Fruit fly (Drosophila melanogaster) whole organism, embryonic: ENCODE data around the gene fit.

Source experiments
- Antp ChIP-seq: fragments of 200-800 bp; sonication (Bioruptor generic); optimal IDR thresholded peaks from 3 replicates; lab custom pipeline; 2016; ENCODE audit warnings: missing biosample characterization, missing genetic modification characterization
- Bgb ChIP-seq: fragments of 200-800 bp; sonication (Bioruptor generic); IDR thresholded peaks from 2 replicates; pipeline ENCODE4 v1.3.6; 2022; ENCODE audit warnings: missing biosample characterization, missing genetic modification characterization; ENCODE audit not compliant: partially characterized antibody
- CG10431 ChIP-seq: fragments of 200-800 bp; sonication (Bioruptor generic); optimal IDR thresholded peaks from 3 replicates; lab custom pipeline; 2018; ENCODE audit warnings: missing biosample characterization, mild to moderate bottlenecking, missing genetic modification characterization
- CG12155 ChIP-seq: fragments of 200-800 bp; sonication (Bioruptor generic); optimal IDR thresholded peaks from 3 replicates; lab custom pipeline; 2016; ENCODE audit warnings: missing biosample characterization, missing genetic modification characterization
- CG1233 ChIP-seq: fragments of 200-800 bp; sonication (Bioruptor generic); optimal IDR thresholded peaks from 4 replicates; lab custom pipeline; 2018; ENCODE audit warnings: missing biosample characterization, mild to moderate bottlenecking, missing genetic modification characterization
- CG13123 ChIP-seq: fragments of 200-800 bp; sonication (Bioruptor generic); optimal IDR thresholded peaks from 2 replicates; lab custom pipeline; 2016; ENCODE audit warnings: missing biosample characterization, missing genetic modification characterization
- CG14860 ChIP-seq: fragments of 200-800 bp; sonication (Bioruptor generic); IDR thresholded peaks from 3 replicates; pipeline ENCODE4 v1.3.6; 2022; ENCODE audit warnings: missing biosample characterization, missing genetic modification characterization; ENCODE audit not compliant: partially characterized antibody
- CG15269 ChIP-seq: fragments of 200-800 bp; sonication (Bioruptor generic); optimal IDR thresholded peaks from 2 replicates; lab custom pipeline; 2018; ENCODE audit warnings: missing biosample characterization, mild to moderate bottlenecking, missing genetic modification characterization, moderate library complexity
- CG15696 ChIP-seq: fragments of 200-800 bp; sonication (Bioruptor generic); optimal IDR thresholded peaks from 2 replicates; lab custom pipeline; 2019; ENCODE audit warnings: missing biosample characterization, mild to moderate bottlenecking, missing genetic modification characterization, moderate library complexity
- CG17568 ChIP-seq: fragments of 200-800 bp; sonication (Bioruptor generic); optimal IDR thresholded peaks from 2 replicates; lab custom pipeline; 2018; ENCODE audit warnings: missing biosample characterization, mild to moderate bottlenecking, missing genetic modification characterization, moderate library complexity
- CG18476 ChIP-seq: fragments of 200-800 bp; sonication (Bioruptor generic); optimal IDR thresholded peaks from 2 replicates; lab custom pipeline; 2016; ENCODE audit warnings: missing biosample characterization, mild to moderate bottlenecking, missing genetic modification characterization
- CG2129 ChIP-seq: fragments of 200-800 bp; sonication (Bioruptor generic); IDR thresholded peaks from 2 replicates; pipeline ENCODE4 v1.3.6; 2022; ENCODE audit warnings: missing biosample characterization, missing genetic modification characterization; ENCODE audit not compliant: partially characterized antibody
- CG3065 ChIP-seq: fragments of 200-800 bp; sonication (Bioruptor generic); optimal IDR thresholded peaks from 2 replicates; lab custom pipeline; 2016; ENCODE audit warnings: missing biosample characterization, missing genetic modification characterization
- CG3407 ChIP-seq: fragments of 200-800 bp; sonication (Bioruptor generic); optimal IDR thresholded peaks from 2 replicates; lab custom pipeline; 2018; ENCODE audit warnings: missing biosample characterization, mild to moderate bottlenecking, missing genetic modification characterization
- CG34376 ChIP-seq: fragments of 200-800 bp; sonication (Bioruptor generic); optimal IDR thresholded peaks from 2 replicates; lab custom pipeline; 2018; ENCODE audit warnings: missing biosample characterization, mild to moderate bottlenecking, missing genetic modification characterization
- CG4282 ChIP-seq: fragments of 200-800 bp; sonication (Bioruptor generic); optimal IDR thresholded peaks from 2 replicates; lab custom pipeline; 2016; ENCODE audit warnings: missing biosample characterization, missing genetic modification characterization
- CG4360 ChIP-seq: fragments of 200-800 bp; sonication (Bioruptor generic); IDR thresholded peaks from 2 replicates; pipeline ENCODE4 v1.3.6; 2022; ENCODE audit warnings: missing biosample characterization, missing genetic modification characterization
- CG4820 ChIP-seq: fragments of 200-800 bp; sonication (Bioruptor generic); optimal IDR thresholded peaks from 3 replicates; lab custom pipeline; 2016; ENCODE audit warnings: missing biosample characterization, missing genetic modification characterization
- CG5245 ChIP-seq: fragments of 200-800 bp; sonication (Bioruptor generic); optimal IDR thresholded peaks from 3 replicates; lab custom pipeline; 2016; ENCODE audit warnings: missing biosample characterization, missing genetic modification characterization
- CG7987 ChIP-seq: fragments of 200-800 bp; sonication (Bioruptor generic); optimal IDR thresholded peaks from 2 replicates; lab custom pipeline; 2018; ENCODE audit warnings: missing biosample characterization, mild to moderate bottlenecking, missing genetic modification characterization, moderate library complexity
- CG8089 ChIP-seq: fragments of 200-800 bp; sonication (Bioruptor generic); optimal IDR thresholded peaks from 3 replicates; lab custom pipeline; 2016; ENCODE audit warnings: missing biosample characterization, missing genetic modification characterization
- CG8765 ChIP-seq: fragments of 200-800 bp; sonication (Bioruptor generic); IDR thresholded peaks from 2 replicates; pipeline ENCODE4 v1.3.6; 2022; ENCODE audit warnings: missing biosample characterization, missing genetic modification characterization
- CG8924 ChIP-seq: fragments of 200-800 bp; optimal IDR thresholded peaks from 3 replicates; lab custom pipeline; 2019; ENCODE audit warnings: missing biosample characterization, mild to moderate bottlenecking, missing genetic modification characterization, moderate library complexity
- Dek ChIP-seq: fragments of 200-800 bp; sonication (Bioruptor generic); optimal IDR thresholded peaks from 3 replicates; lab custom pipeline; 2019; ENCODE audit warnings: missing biosample characterization, mild to moderate bottlenecking, missing genetic modification characterization, moderate library complexity
- Dp ChIP-seq: fragments of 200-800 bp; sonication (Bioruptor generic); optimal IDR thresholded peaks from 2 replicates; lab custom pipeline; 2018; ENCODE audit warnings: missing biosample characterization, mild to moderate bottlenecking, missing genetic modification characterization, moderate library complexity
- Elba2 ChIP-seq: fragments of 200-800 bp; sonication (Bioruptor generic); optimal IDR thresholded peaks from 3 replicates; lab custom pipeline; 2016; ENCODE audit warnings: missing biosample characterization, missing genetic modification characterization
- Hr3 ChIP-seq: fragments of 200-800 bp; sonication (Bioruptor generic); optimal IDR thresholded peaks from 3 replicates; lab custom pipeline; 2016; ENCODE audit warnings: missing biosample characterization, missing genetic modification characterization
- Lim3 ChIP-seq: fragments of 200-800 bp; sonication (Bioruptor generic); IDR thresholded peaks from 2 replicates; pipeline ENCODE4 v1.3.6; 2022; ENCODE audit warnings: missing biosample characterization, missing genetic modification characterization
- MTF-1 ChIP-seq: fragments of 200-800 bp; sonication (Bioruptor generic); optimal IDR thresholded peaks from 2 replicates; lab custom pipeline; 2018; ENCODE audit warnings: missing biosample characterization, mild to moderate bottlenecking, missing genetic modification characterization, borderline replicate concordance
- Med ChIP-seq: fragments of 200-800 bp; sonication (Bioruptor generic); peaks from one replicate; lab custom pipeline; 2016; ENCODE audit warnings: missing biosample characterization, missing genetic modification characterization, mild to moderate bottlenecking, inconsistent platforms, moderate library complexity
- Meics ChIP-seq: fragments of 200-800 bp; sonication (Bioruptor generic); optimal IDR thresholded peaks from 2 replicates; lab custom pipeline; 2017; ENCODE audit warnings: missing biosample characterization, mild to moderate bottlenecking, missing genetic modification characterization
- Spps ChIP-seq: fragments of 200-800 bp; sonication (Bioruptor generic); optimal IDR thresholded peaks from 2 replicates; lab custom pipeline; 2018; ENCODE audit warnings: missing biosample characterization, mild to moderate bottlenecking, missing genetic modification characterization
- Tbp ChIP-seq: fragments of >200 bp; optimal IDR thresholded peaks from 2 replicates; lab custom pipeline; 2018; ENCODE audit warnings: missing biosample characterization, missing genetic modification characterization
- abd-A ChIP-seq: fragments of 200-800 bp; sonication (Bioruptor generic); optimal IDR thresholded peaks from 3 replicates; lab custom pipeline; 2019; ENCODE audit warnings: missing biosample characterization, mild to moderate bottlenecking, missing genetic modification characterization, moderate library complexity
- ash1 ChIP-seq: fragments of 200-800 bp; sonication (Bioruptor generic); optimal IDR thresholded peaks from 2 replicates; lab custom pipeline; 2018; ENCODE audit warnings: missing biosample characterization, mild to moderate bottlenecking, missing genetic modification characterization
- bigmax ChIP-seq: fragments of 200-800 bp; sonication (Bioruptor generic); optimal IDR thresholded peaks from 2 replicates; lab custom pipeline; 2018; ENCODE audit warnings: missing biosample characterization, mild to moderate bottlenecking, missing genetic modification characterization
- disco-r ChIP-seq: fragments of 200-800 bp; sonication (Bioruptor generic); optimal IDR thresholded peaks from 2 replicates; lab custom pipeline; 2016; ENCODE audit warnings: missing biosample characterization, missing genetic modification characterization
- fd96Cb ChIP-seq: fragments of 200-800 bp; sonication (Bioruptor generic); optimal IDR thresholded peaks from 2 replicates; lab custom pipeline; 2018; ENCODE audit warnings: missing biosample characterization, mild to moderate bottlenecking, missing genetic modification characterization, moderate library complexity
- hbn ChIP-seq: fragments of 200-800 bp; sonication (Bioruptor generic); IDR thresholded peaks from 2 replicates; pipeline ENCODE4 v1.3.6; 2022; ENCODE audit warnings: missing biosample characterization, missing genetic modification characterization; ENCODE audit not compliant: partially characterized antibody
- klu ChIP-seq: fragments of 200-800 bp; sonication (Bioruptor generic); IDR thresholded peaks from 2 replicates; pipeline ENCODE4 v1.3.6; 2022; ENCODE audit warnings: missing biosample characterization, missing genetic modification characterization
- mam ChIP-seq: fragments of 200-800 bp; sonication (Bioruptor generic); optimal IDR thresholded peaks from 3 replicates; lab custom pipeline; 2016; ENCODE audit warnings: missing biosample characterization, missing genetic modification characterization
- nom ChIP-seq: fragments of 200-800 bp; sonication (Bioruptor generic); optimal IDR thresholded peaks from 2 replicates; lab custom pipeline; 2017; ENCODE audit warnings: missing biosample characterization, missing genetic modification characterization, mild to moderate bottlenecking, moderate library complexity, missing genetic modification reagents
- onecut ChIP-seq: fragments of 200-800 bp; sonication (Bioruptor generic); IDR thresholded peaks from 2 replicates; pipeline ENCODE4 v1.3.6; 2022; ENCODE audit warnings: missing biosample characterization, missing genetic modification characterization
- pan ChIP-seq, 4 experiments: fragments of >200 bp in 3 of 4; fragments of 200-800 bp in 1 of 4; sonication (Bioruptor generic) in 1 of 4; optimal IDR thresholded peaks in 3 of 4; IDR thresholded peaks in 1 of 4; 2 replicates each; pipeline versions ENCODE4 v1.3.6 to Lab custom; 2017 to 2022; ENCODE audit warnings: missing biosample characterization in 2 of 4, missing genetic modification characterization in 2 of 4, mixed read lengths in 1 of 4
- peb ChIP-seq: fragments of 200-800 bp; sonication (Bioruptor generic); IDR thresholded peaks from 2 replicates; pipeline ENCODE4 v1.3.6; 2022; ENCODE audit warnings: missing biosample characterization, missing genetic modification characterization
- pita ChIP-seq: fragments of 200-800 bp; sonication (Bioruptor generic); optimal IDR thresholded peaks from 2 replicates; lab custom pipeline; 2017; ENCODE audit warnings: missing biosample characterization, mild to moderate bottlenecking, missing genetic modification characterization
- pnt ChIP-seq: fragments of 200-800 bp; sonication (Bioruptor generic); optimal IDR thresholded peaks from 3 replicates; lab custom pipeline; 2016; ENCODE audit warnings: missing biosample characterization, missing genetic modification characterization
- vnd ChIP-seq: fragments of 200-800 bp; sonication (Bioruptor generic); IDR thresholded peaks from 3 replicates; pipeline ENCODE4 v1.3.6; 2022; ENCODE audit warnings: missing biosample characterization, missing genetic modification characterization; ENCODE audit not compliant: partially characterized antibody
- zen2 ChIP-seq: fragments of 200-800 bp; sonication (Bioruptor generic); IDR thresholded peaks from 3 replicates; pipeline ENCODE4 v1.3.6; 2022; ENCODE audit warnings: missing biosample characterization, missing genetic modification characterization; ENCODE audit not compliant: partially characterized antibody

Gene fit

dm6 chr3R:21848987-21849442 lies 35.2 kb downstream of the fit start:
- TF ChIP-seq CG12155 = peak; percentile 30
- peak; percentile 66 for TF ChIP-seq Meics (GFP tag; lab: Kevin White, UChicago)
- TF ChIP-seq abd-A (tag; lab: Kevin White, UChicago) = no peak
- no peak for TF ChIP-seq pita
- peak; percentile 62 for TF ChIP-seq CG18476 (GFP tag; lab: Kevin White, UChicago)
- no peak for TF ChIP-seq disco-r
- TF ChIP-seq Lim3 (GFP tag; lab: Robert Waterston, UW) = no peak
- peak; percentile 78 for TF ChIP-seq CG15696 (tag; lab: Kevin White, UChicago)
- TF ChIP-seq Med (GFP tag; lab: Kevin White, UChicago) = peak; percentile 87
- 0 out of 2 replicates have a peak, but pooled peaks have one; percentile 19 for TF ChIP-seq CG4360
- TF ChIP-seq CG8089 (GFP tag; lab: Kevin White, UChicago) = peak; percentile 26
- TF ChIP-seq onecut = 0 out of 2 replicates have a peak, but pooled peaks have one; percentile 33
- no peak for TF ChIP-seq klu (GFP tag; lab: Robert Waterston, UW)
- no peak for TF ChIP-seq hbn (GFP tag; lab: Robert Waterston, UW)
- TF ChIP-seq CG3065 (GFP tag; lab: Kevin White, UChicago) = peak; percentile 30
- TF ChIP-seq CG8924 (tag; lab: Kevin White, UChicago) = peak; percentile 84
- TF ChIP-seq CG10431 = peak; percentile 0
- TF ChIP-seq Hr3 (GFP tag; lab: Kevin White, UChicago) = peak; percentile 56
- no peak for TF ChIP-seq vnd (GFP tag; lab: Robert Waterston, UW)
- no peak for TF ChIP-seq Bgb
- TF ChIP-seq CG1233 (GFP tag; lab: Kevin White, UChicago) = peak; percentile 76
- TF ChIP-seq CG8765 (GFP tag; lab: Robert Waterston, UW) = no peak
- no peak for TF ChIP-seq pan (optimal IDR thresholded peaks at IDR 0.05; lab: Kevin White, UChicago)
- peak in 1 of 2 experiments; percentile 35 for TF ChIP-seq pan (GFP tag; optimal IDR thresholded peaks at IDR 0.05 in 1 of 2, IDR thresholded peaks at IDR 0.05 in 1 of 2)
- peak; percentile 61 for TF ChIP-seq pnt (GFP tag; lab: Kevin White, UChicago)
- no peak for TF ChIP-seq ash1 (GFP tag; lab: Kevin White, UChicago)
- peak; percentile 15 for TF ChIP-seq Dek (tag; lab: Kevin White, UChicago)
- peak; percentile 42 for TF ChIP-seq mam (GFP tag; lab: Kevin White, UChicago)
- TF ChIP-seq Antp (GFP tag; lab: Kevin White, UChicago) = peak; percentile 61
- TF ChIP-seq bigmax = no peak
- no peak for TF ChIP-seq Dp (GFP tag; lab: Kevin White, UChicago)
- TF ChIP-seq MTF-1 = peak; percentile 58
- no peak for TF ChIP-seq zen2 (GFP tag; lab: Robert Waterston, UW)
- no peak for TF ChIP-seq Tbp
- TF ChIP-seq CG4820 (GFP tag; lab: Kevin White, UChicago) = peak; percentile 80
- TF ChIP-seq CG15269 (tag; lab: Kevin White, UChicago) = peak; percentile 61
- TF ChIP-seq CG13123 (GFP tag; lab: Kevin White, UChicago) = peak; percentile 28
- no peak for TF ChIP-seq CG7987 (GFP tag; lab: Kevin White, UChicago)
- peak; percentile 46 for TF ChIP-seq CG5245 (GFP tag; lab: Kevin White, UChicago)
- TF ChIP-seq CG34376 (GFP tag; lab: Kevin White, UChicago) = no peak
- TF ChIP-seq Elba2 (GFP tag; lab: Kevin White, UChicago) = peak; percentile 45
- TF ChIP-seq CG4282 (GFP tag; lab: Kevin White, UChicago) = no peak
- no peak for TF ChIP-seq CG14860 (GFP tag; lab: Robert Waterston, UW)
- no peak for TF ChIP-seq CG2129
- TF ChIP-seq CG17568 (GFP tag; lab: Kevin White, UChicago) = peak; percentile 26
- TF ChIP-seq nom (GFP tag; lab: Kevin White, UChicago) = peak; percentile 90
- TF ChIP-seq CG3407 (GFP tag; lab: Kevin White, UChicago) = peak; percentile 46
- TF ChIP-seq Spps = peak; percentile 50
- no peak for TF ChIP-seq peb (GFP tag; lab: Robert Waterston, UW)
- TF ChIP-seq fd96Cb (tag; lab: Kevin White, UChicago) = peak; percentile 74
